Fruit fly (Drosophila melanogaster) S2 (cell line): ENCODE data around the gene Glys.

Source experiments
- CG8478 ChIP-seq: fragments of >200 bp; optimal IDR thresholded peaks from 2 replicates; lab custom pipeline; 2018
- CTCF ChIP-seq, 2 experiments: fragments of >200 bp; optimal IDR thresholded peaks; 2 replicates each; lab custom pipeline; 2018

DNA sequence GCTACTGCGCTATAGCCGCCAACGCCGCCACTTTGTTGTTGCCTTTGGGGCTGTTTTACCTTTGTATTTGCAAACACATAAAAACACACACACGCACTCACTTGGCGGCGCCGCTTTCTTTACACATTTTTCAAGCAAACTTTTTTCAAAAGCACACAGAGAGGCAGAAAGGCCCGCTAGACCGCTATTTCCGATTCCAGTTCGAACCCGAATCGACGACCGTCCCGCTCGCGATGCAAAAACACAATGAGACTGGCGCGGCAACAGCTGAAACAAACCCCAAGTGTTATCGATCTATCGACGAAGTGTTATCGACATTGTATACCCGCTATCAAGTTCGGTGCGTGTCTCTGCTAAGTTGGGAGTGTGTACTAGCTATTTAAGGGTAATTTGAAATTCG is 15.7 kb downstream of the Glys start, which contains the start of gene CG42788:
- TF ChIP-seq CG8478 (lab: Kevin White, UChicago) (no peak), CTCF (optimal IDR thresholded peaks at IDR 0.05; lab: Kevin White, UChicago) (peak; percentile 30 to 65)
